Fruit fly (Drosophila melanogaster): ENCODE measurements around the gene Fit2.
A peak's percentile ranks its signal among the peaks of the same experiment; 100 is the strongest.

DNA sequence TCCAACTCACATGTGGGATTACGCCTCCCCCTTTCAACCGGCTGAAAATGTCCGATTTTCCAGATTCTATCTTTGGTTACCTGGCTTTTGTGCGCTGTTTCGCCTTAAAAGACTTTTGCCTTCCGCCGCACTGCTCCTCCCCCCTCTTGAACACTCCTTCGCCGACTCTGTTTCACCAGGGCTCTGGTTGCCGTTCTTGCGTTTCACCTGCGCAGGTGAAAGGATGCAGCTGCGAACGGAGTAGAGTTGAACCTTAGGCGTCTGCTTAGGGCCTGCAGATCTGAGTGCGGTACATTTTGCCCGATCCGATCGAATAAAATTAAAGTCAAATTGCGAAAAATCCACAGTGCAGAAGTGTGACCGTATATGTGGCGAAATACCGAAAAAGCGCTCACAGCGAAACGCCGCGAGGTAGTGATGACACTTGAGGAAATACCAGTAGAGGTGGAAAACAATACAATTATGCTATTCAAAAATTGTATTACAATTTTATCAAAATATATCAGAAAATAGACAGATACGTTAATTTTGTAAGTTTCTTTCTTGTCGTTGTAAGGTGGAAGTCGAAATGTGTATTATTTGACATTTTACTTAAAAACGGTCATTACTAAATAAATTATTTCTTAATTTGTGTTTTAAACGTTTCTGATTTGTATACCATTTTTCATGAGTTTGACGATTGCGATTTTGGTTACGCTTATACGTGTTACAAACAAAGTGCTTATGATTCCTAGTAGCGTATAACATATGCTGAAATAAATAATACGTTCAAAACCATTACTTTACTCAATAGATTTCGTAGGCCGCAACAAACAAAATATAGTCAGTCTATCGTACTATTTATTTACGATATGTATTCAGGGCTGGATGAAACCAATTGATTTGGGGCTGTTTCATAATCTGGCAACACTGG lies 8.2 kb upstream of the Fit2 start, which contains the start of the genes CG6664 and CG7728:
- TF ChIP-seq dmrt93B (GFP tag; optimal IDR thresholded peaks at IDR 0.05) (peak; percentile 50), usp (GFP tag; optimal IDR thresholded peaks at IDR 0.05) (no peak), brk (GFP tag; optimal IDR thresholded peaks at IDR 0.05) (no peak), Hr78 (GFP tag; optimal IDR thresholded peaks at IDR 0.05) (no peak), Hr83 (GFP tag; optimal IDR thresholded peaks at IDR 0.05; ENCODE audit: poor library complexity, severe bottlenecking) (peak; percentile 15), fru (GFP tag; optimal IDR thresholded peaks at IDR 0.05) (no peak), CG9705 (GFP tag; optimal IDR thresholded peaks at IDR 0.05) (no peak)
